Worm (Caenorhabditis elegans) whole organism, mixed stage, embryonic: ENCODE data around the gene fask-1.

ENCODE experiments used
- blmp-1 ChIP-seq: fragments of 150-350 bp; optimal IDR thresholded peaks from 2 replicates; lab custom pipeline; 2014; ENCODE audit warnings: missing biosample characterization, missing genetic modification characterization
- elt-1 ChIP-seq: sonication (generic microtip); optimal IDR thresholded peaks from 2 replicates; lab custom pipeline; 2017; ENCODE audit warnings: missing genetic modification characterization, mild to moderate bottlenecking, missing compliant biosample characterization, antibody characterized with exemption, moderate library complexity, borderline replicate concordance; ENCODE audit not compliant: insufficient read depth
- mep-1 ChIP-seq: fragments of 150-350 bp; optimal IDR thresholded peaks from 2 replicates; lab custom pipeline; 2017; ENCODE audit warnings: missing biosample characterization, missing genetic modification reagents, missing genetic modification characterization, inconsistent platforms
- nhr-12 ChIP-seq: fragments of 150-350 bp; optimal IDR thresholded peaks from 2 replicates; lab custom pipeline; 2014; ENCODE audit warnings: missing biosample characterization, missing genetic modification characterization
- nhr-2 ChIP-seq: fragments of 150-350 bp; optimal IDR thresholded peaks from 2 replicates; lab custom pipeline; 2014; ENCODE audit warnings: missing biosample characterization, missing genetic modification characterization
- nhr-237 ChIP-seq: fragments of 150-350 bp; optimal IDR thresholded peaks from 2 replicates; lab custom pipeline; 2014; ENCODE audit warnings: missing biosample characterization, missing genetic modification characterization
- nhr-28 ChIP-seq: fragments of 150-350 bp; optimal IDR thresholded peaks from 2 replicates; lab custom pipeline; 2014; ENCODE audit warnings: missing biosample characterization, missing genetic modification characterization
- nhr-76 ChIP-seq: sonication (generic microtip); optimal IDR thresholded peaks from 2 replicates; lab custom pipeline; 2017; ENCODE audit warnings: missing biosample characterization, missing genetic modification characterization
- pha-4 ChIP-seq: fragments of 150-350 bp; optimal IDR thresholded peaks from 2 replicates; lab custom pipeline; 2018; ENCODE audit warnings: missing biosample characterization, missing genetic modification reagents, missing genetic modification characterization
- snpc-4 ChIP-seq: fragments of 150-350 bp; optimal IDR thresholded peaks from 2 replicates; lab custom pipeline; 2014; ENCODE audit warnings: missing biosample characterization, missing genetic modification characterization
- unc-62 ChIP-seq: fragments of 150-350 bp; optimal IDR thresholded peaks from 2 replicates; lab custom pipeline; 2014; ENCODE audit warnings: missing biosample characterization, missing genetic modification reagents, missing genetic modification characterization
- zip-8 ChIP-seq: fragments of 150-350 bp; optimal IDR thresholded peaks from 2 replicates; lab custom pipeline; 2014; ENCODE audit warnings: missing biosample characterization, missing genetic modification characterization
- ztf-11 ChIP-seq: fragments of 150-350 bp; optimal IDR thresholded peaks from 2 replicates; lab custom pipeline; 2014; ENCODE audit warnings: missing biosample characterization, missing genetic modification characterization

DNA sequence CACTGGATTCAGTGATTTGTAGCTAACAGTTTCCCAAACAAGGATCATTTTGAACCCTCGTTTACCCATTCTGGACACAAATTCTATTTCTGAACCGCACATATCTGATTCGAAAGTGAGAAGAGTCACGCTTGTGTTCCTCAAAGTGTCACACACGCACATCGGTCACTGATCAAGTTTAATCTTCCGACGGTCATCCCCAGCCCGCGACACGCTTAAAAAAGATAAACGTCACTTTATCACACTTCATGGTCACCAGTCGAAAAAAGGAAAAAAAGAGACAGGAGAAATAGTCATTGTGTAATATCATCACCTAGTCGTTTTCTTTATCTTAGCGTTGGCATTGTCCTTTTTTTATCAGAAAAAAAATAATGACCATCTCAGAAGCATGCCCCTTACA is 22.8 kb upstream of the fask-1 start:
- TF ChIP-seq ztf-11 (tag; lab: Kevin White, UChicago) (no peak), nhr-237 (tag; lab: Kevin White, UChicago) (no peak), nhr-2 (tag; lab: Kevin White, UChicago) (no peak), zip-8 (tag; lab: Kevin White, UChicago) (no peak), elt-1 (tag; lab: Kevin White, UChicago) (no peak), unc-62 (GFP tag; lab: Kevin White, UChicago) (no peak), nhr-12 (no peak), nhr-76 (no peak), pha-4 (tag; lab: Kevin White, UChicago) (no peak), snpc-4 (tag; lab: Kevin White, UChicago) (no peak), mep-1 (tag; lab: Kevin White, UChicago) (no peak), nhr-28 (tag; lab: Kevin White, UChicago) (no peak), blmp-1 (tag; lab: Kevin White, UChicago) (no peak)
